Worm (Caenorhabditis elegans): ENCODE data around the gene F46G10.2.

F46G10.2 gene

DNA sequence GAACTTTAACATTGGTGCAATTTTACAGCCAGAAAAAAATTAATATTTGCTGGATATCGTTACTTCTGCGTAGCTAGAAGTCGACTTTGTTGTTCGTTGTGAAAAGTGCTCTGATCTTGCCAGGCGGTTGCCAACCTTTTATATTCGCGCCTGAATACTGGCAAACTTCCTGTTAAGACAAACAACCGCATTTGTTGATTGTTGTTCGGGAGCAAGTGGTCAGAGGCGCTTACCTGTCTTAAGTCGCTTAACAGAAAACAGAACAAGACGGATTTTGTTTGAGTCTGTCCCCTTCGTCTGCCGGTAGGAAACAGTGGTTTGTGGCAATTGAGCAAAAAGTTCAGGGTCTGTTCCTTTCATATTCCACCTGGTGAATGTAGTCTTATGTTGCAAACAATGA, 39.7 kb downstream of the F46G10.2 start, which contains the start of gene C49F8.15:
Gene C49F8.15, minus strand, starts transcription at position 101 of the 400 bp plus-strand sequence.
- TF ChIP-seq attf-4 (tag; optimal IDR thresholded peaks at IDR 0.05) (no peak), hlh-11 (tag; optimal IDR thresholded peaks at IDR 0.05) (no peak), arid-1 (GFP tag; conservative IDR thresholded peaks at IDR 0.05) (no peak), nhr-237 (tag; optimal IDR thresholded peaks at IDR 0.05) (no peak), D1046.2 (GFP tag; IDR thresholded peaks at IDR 0.05) (no peak), fos-1 (tag; optimal IDR thresholded peaks at IDR 0.05) (no peak), php-3 (GFP tag; IDR thresholded peaks at IDR 0.05) (no peak), ama-1 (optimal IDR thresholded peaks at IDR 0.05) (no peak), nhr-25 (tag; optimal IDR thresholded peaks at IDR 0.05; ENCODE audit: borderline replicate concordance, insufficient read depth) (no peak), lin-1 (GFP tag; IDR thresholded peaks at IDR 0.05) (no peak), dmd-8 (GFP tag; IDR thresholded peaks at IDR 0.05) (no peak), mxl-3 (GFP tag; optimal IDR thresholded peaks at IDR 0.05) (no peak), vab-7 (GFP tag; IDR thresholded peaks at IDR 0.05) (no peak), daf-12 (tag; optimal IDR thresholded peaks at IDR 0.05) (no peak), R02D3.7 (tag; optimal IDR thresholded peaks at IDR 0.05) (no peak), nhr-48 (tag; optimal IDR thresholded peaks at IDR 0.05) (no peak), gei-8 (GFP tag; optimal IDR thresholded peaks at IDR 0.05) (no peak), duxl-1 (tag; optimal IDR thresholded peaks at IDR 0.05; ENCODE audit: poor library complexity) (no peak)

DNA sequence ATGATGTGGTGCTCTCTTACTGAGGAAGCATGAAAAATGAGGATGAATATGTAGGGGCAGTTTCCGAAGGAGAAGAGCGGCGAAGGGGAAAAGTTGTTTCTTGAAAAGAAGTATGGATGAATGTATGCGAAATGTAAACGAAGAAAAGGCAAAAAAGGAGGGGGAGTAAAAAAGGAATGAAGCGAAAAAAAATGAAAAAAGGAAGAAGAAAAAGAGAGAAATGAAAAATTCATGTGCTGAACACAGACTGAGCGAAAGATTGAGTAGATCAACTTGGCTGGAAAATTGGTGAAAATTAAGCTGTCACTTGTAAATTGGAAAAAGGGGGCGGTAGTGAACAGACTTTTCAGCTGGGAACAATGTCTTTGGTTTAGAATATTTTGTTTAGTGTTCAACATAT, 42.1 kb downstream of the F46G10.2 start, which contains the start of gene C49F8.1:
Gene C49F8.1, minus strand, starts transcription at position 101 of the 400 bp plus-strand sequence.
- TF ChIP-seq fkh-10 (GFP tag; optimal IDR thresholded peaks at IDR 0.05): peak; percentile 14
- no peak for TF ChIP-seq pha-4 (GFP tag; IDR thresholded peaks at IDR 0.05)
- no peak for TF ChIP-seq pha-4 (tag; optimal IDR thresholded peaks at IDR 0.05)

DNA sequence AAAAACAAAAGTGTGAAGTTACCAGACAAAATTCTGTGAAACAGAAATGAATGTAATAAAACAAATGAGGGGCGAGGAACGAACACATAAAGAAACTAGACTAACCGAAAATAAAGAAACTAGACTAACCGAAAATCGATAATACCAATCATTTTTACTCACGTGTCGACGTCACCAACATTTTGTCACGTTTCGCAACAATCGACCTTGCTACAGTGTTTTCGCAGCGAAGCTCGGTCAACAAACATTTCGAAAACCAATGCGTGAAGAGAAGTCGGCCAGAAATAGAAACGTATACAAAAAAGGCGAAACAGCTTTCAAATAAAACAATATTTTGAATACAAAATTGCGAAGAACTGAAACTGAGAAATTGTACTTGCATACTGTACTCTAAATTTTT, 44.2 kb downstream of the F46G10.2 start:
- peak; percentile 28 for TF ChIP-seq dve-1 (tag; optimal IDR thresholded peaks at IDR 0.05; ENCODE audit: insufficient read depth)
- no peak for TF ChIP-seq mxl-2 (GFP tag; conservative IDR thresholded peaks at IDR 0.05)
- no peak for TF ChIP-seq pha-4 (GFP tag; IDR thresholded peaks at IDR 0.05)
- TF ChIP-seq pha-4 (tag; optimal IDR thresholded peaks at IDR 0.05): peak; percentile 23
- TF ChIP-seq daf-16 (GFP tag; optimal IDR thresholded peaks at IDR 0.05): no peak
- TF ChIP-seq daf-16 (tag; optimal IDR thresholded peaks at IDR 0.05): peak; percentile 47
- peak; percentile 74 for TF ChIP-seq hlh-30 (tag; optimal IDR thresholded peaks at IDR 0.05; ENCODE audit: insufficient read depth)
- no peak for TF ChIP-seq jun-1 (tag; optimal IDR thresholded peaks at IDR 0.05)
- peak in 1 of 2 experiments; percentile 21 for TF ChIP-seq mdl-1 (tag; optimal IDR thresholded peaks at IDR 0.05)
- TF ChIP-seq ztf-7 (tag; optimal IDR thresholded peaks at IDR 0.05): no peak
- TF ChIP-seq nhr-237 (tag; optimal IDR thresholded peaks at IDR 0.05): no peak
- no peak for TF ChIP-seq saeg-2 (GFP tag; IDR thresholded peaks at IDR 0.05)
- TF ChIP-seq fos-1 (tag; optimal IDR thresholded peaks at IDR 0.05): no peak
- TF ChIP-seq dmd-6 (GFP tag; IDR thresholded peaks at IDR 0.05): 0 out of 2 replicates have a peak, but pooled peaks have one; percentile 13
- no peak for TF ChIP-seq daf-8 (GFP tag; IDR thresholded peaks at IDR 0.05)
- no peak for TF ChIP-seq fkh-10 (GFP tag; optimal IDR thresholded peaks at IDR 0.05)
- TF ChIP-seq hlh-11 (tag; optimal IDR thresholded peaks at IDR 0.05): peak; percentile 11
- no peak for TF ChIP-seq ctbp-1 (GFP tag; IDR thresholded peaks at IDR 0.05)

DNA sequence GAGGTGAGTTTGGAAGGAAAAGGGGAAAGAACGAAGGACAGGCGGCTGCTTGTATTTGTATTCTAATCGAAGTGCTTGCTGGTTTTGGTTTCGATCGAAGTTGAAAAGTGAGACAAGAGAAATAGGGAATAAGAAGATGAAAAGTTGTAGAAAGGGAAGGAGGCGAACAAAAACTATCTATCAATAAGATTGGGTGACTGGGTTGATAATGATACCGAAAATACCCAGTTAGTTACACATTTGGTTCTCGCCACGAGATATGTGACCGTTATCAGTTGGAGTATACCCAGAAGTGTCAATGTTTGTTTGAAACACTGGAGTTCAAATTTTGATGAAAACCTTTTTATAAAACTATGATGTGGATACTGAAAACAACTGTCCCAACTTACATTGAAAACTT, 45.5 kb downstream of the F46G10.2 start:
- TF ChIP-seq daf-16 (GFP tag; optimal IDR thresholded peaks at IDR 0.05) (no peak), daf-16 (tag; optimal IDR thresholded peaks at IDR 0.05) (peak; percentile 92), ZK546.5 (tag; optimal IDR thresholded peaks at IDR 0.05) (no peak), hlh-30 (tag; optimal IDR thresholded peaks at IDR 0.05; ENCODE audit: insufficient read depth) (peak; percentile 66), zfp-3 (GFP tag; conservative IDR thresholded peaks at IDR 0.05) (no peak), hlh-11 (tag; optimal IDR thresholded peaks at IDR 0.05) (peak; percentile 79), nhr-48 (tag; optimal IDR thresholded peaks at IDR 0.05) (peak; percentile 57), dmd-8 (GFP tag; IDR thresholded peaks at IDR 0.05) (no peak), nhr-28 (tag; optimal IDR thresholded peaks at IDR 0.05) (peak; percentile 93), ceh-32 (tag; optimal IDR thresholded peaks at IDR 0.05; ENCODE audit: poor library complexity) (no peak), dve-1 (tag; optimal IDR thresholded peaks at IDR 0.05; ENCODE audit: insufficient read depth) (peak; percentile 73), mdl-1 (tag; optimal IDR thresholded peaks at IDR 0.05) (peak in 1 of 2 experiments; percentile 63), Y75B8A.6 (GFP tag; IDR thresholded peaks at IDR 0.05) (no peak), aha-1 (tag) (peak; percentile 89), nhr-111 (GFP tag; optimal IDR thresholded peaks at IDR 0.05) (no peak), mxl-3 (GFP tag; optimal IDR thresholded peaks at IDR 0.05) (peak; percentile 75), php-3 (GFP tag; IDR thresholded peaks at IDR 0.05) (no peak), dmd-6 (GFP tag; IDR thresholded peaks at IDR 0.05) (peak; percentile 93), mep-1 (tag; optimal IDR thresholded peaks at IDR 0.05) (peak; percentile 28), pqm-1 (tag; optimal IDR thresholded peaks at IDR 0.05) (peak; percentile 83), nhr-77 (tag; optimal IDR thresholded peaks at IDR 0.05) (peak; percentile 66), zfp-2 (tag; optimal IDR thresholded peaks at IDR 0.05) (no peak)
